Worm (Caenorhabditis elegans) whole organism, late embryonic: ENCODE results near the gene F14D7.6.

Experiments used
- C08G9.2 ChIP-seq: sonication (generic microtip); optimal IDR thresholded peaks from 2 replicates; lab custom pipeline; 2016; ENCODE audit warnings: mild to moderate bottlenecking, missing genetic modification characterization, moderate library complexity, missing compliant biosample characterization
- C38D4.7 ChIP-seq: fragments of 200-800 bp; sonication (Bioruptor generic); optimal IDR thresholded peaks from 2 replicates; lab custom pipeline; 2018; ENCODE audit warnings: mild to moderate bottlenecking, missing genetic modification characterization, moderate library complexity, missing compliant biosample characterization
- F13H6.1 ChIP-seq: sonication (generic microtip); optimal IDR thresholded peaks from 2 replicates; lab custom pipeline; 2016; ENCODE audit warnings: missing genetic modification characterization, missing compliant biosample characterization
- K02D7.2 ChIP-seq: sonication (generic microtip); optimal IDR thresholded peaks from 2 replicates; lab custom pipeline; 2017; ENCODE audit warnings: mild to moderate bottlenecking, missing genetic modification characterization, missing compliant biosample characterization
- K09A11.1 ChIP-seq: sonication (generic microtip); optimal IDR thresholded peaks from 2 replicates; lab custom pipeline; 2017; ENCODE audit warnings: antibody characterized with exemption, mild to moderate bottlenecking, missing genetic modification characterization, missing compliant biosample characterization; ENCODE audit not compliant: insufficient read depth
- Y22D7AL.16 ChIP-seq: sonication (generic microtip); optimal IDR thresholded peaks from 2 replicates; lab custom pipeline; 2016; ENCODE audit warnings: missing genetic modification characterization, missing compliant biosample characterization
- ama-1 ChIP-seq: fragments of 150-350 bp; optimal IDR thresholded peaks from 2 replicates; lab custom pipeline; 2014
- ceh-18 ChIP-seq: sonication (generic microtip); optimal IDR thresholded peaks from 2 replicates; lab custom pipeline; 2016; ENCODE audit warnings: missing genetic modification characterization, missing compliant biosample characterization
- ceh-30 ChIP-seq: fragments of 150-350 bp; optimal IDR thresholded peaks from 2 replicates; lab custom pipeline; 2014; ENCODE audit warnings: missing biosample characterization, missing genetic modification characterization
- ceh-31 ChIP-seq: sonication (generic microtip); optimal IDR thresholded peaks from 2 replicates; lab custom pipeline; 2016; ENCODE audit warnings: missing genetic modification characterization, missing compliant biosample characterization
- ceh-45 ChIP-seq: fragments of 200-800 bp; sonication (Bioruptor generic); IDR thresholded peaks from 2 replicates; pipeline ENCODE4 v1.3.6; 2022; ENCODE audit warnings: missing genetic modification reagents, missing genetic modification characterization, missing compliant biosample characterization
- ceh-48 ChIP-seq: sonication (generic microtip); optimal IDR thresholded peaks from 2 replicates; lab custom pipeline; 2016; ENCODE audit warnings: missing genetic modification characterization, inconsistent platforms, missing compliant biosample characterization
- ceh-6 ChIP-seq: fragments of 200-800 bp; sonication (Bioruptor generic); optimal IDR thresholded peaks from 2 replicates; lab custom pipeline; 2018; ENCODE audit warnings: mild to moderate bottlenecking, missing genetic modification characterization, missing compliant biosample characterization
- che-1 ChIP-seq: sonication (generic microtip); optimal IDR thresholded peaks from 2 replicates; lab custom pipeline; 2016; ENCODE audit warnings: mild to moderate bottlenecking, missing genetic modification characterization, missing compliant biosample characterization
- elt-4 ChIP-seq: sonication (generic microtip); optimal IDR thresholded peaks from 2 replicates; lab custom pipeline; 2016; ENCODE audit warnings: missing genetic modification characterization, missing compliant biosample characterization
- eyg-1 ChIP-seq: sonication (generic microtip); optimal IDR thresholded peaks from 2 replicates; lab custom pipeline; 2016; ENCODE audit warnings: missing genotype, missing genetic modification characterization, missing compliant biosample characterization
- fkh-6 ChIP-seq: sonication (generic microtip); optimal IDR thresholded peaks from 2 replicates; lab custom pipeline; 2016; ENCODE audit warnings: missing genetic modification characterization, missing compliant biosample characterization
- hlh-13 ChIP-seq: fragments of 200-800 bp; sonication (Bioruptor generic); optimal IDR thresholded peaks from 2 replicates; lab custom pipeline; 2018; ENCODE audit warnings: mild to moderate bottlenecking, missing genetic modification characterization, missing compliant biosample characterization
- hlh-30 ChIP-seq: sonication (generic microtip); optimal IDR thresholded peaks from 2 replicates; lab custom pipeline; 2017; ENCODE audit warnings: antibody characterized with exemption, missing genetic modification characterization, missing compliant biosample characterization; ENCODE audit not compliant: insufficient read depth
- hlh-6 ChIP-seq: sonication (generic microtip); optimal IDR thresholded peaks from 2 replicates; lab custom pipeline; 2016; ENCODE audit warnings: missing genotype, missing genetic modification characterization, missing compliant biosample characterization
- madf-2 ChIP-seq: sonication (generic microtip); optimal IDR thresholded peaks from 2 replicates; lab custom pipeline; 2017; ENCODE audit warnings: missing genetic modification characterization, missing compliant biosample characterization
- mec-3 ChIP-seq: sonication (generic microtip); optimal IDR thresholded peaks from 2 replicates; lab custom pipeline; 2016; ENCODE audit warnings: borderline replicate concordance, missing genetic modification characterization, missing compliant biosample characterization
- nfya-1 ChIP-seq: sonication (generic microtip); optimal IDR thresholded peaks from 2 replicates; lab custom pipeline; 2017; ENCODE audit warnings: missing genetic modification characterization, mild to moderate bottlenecking, missing compliant biosample characterization, antibody characterized with exemption, moderate library complexity
- nhr-11 ChIP-seq: fragments of 150-350 bp; optimal IDR thresholded peaks from 2 replicates; lab custom pipeline; 2014; ENCODE audit warnings: missing biosample characterization, missing genetic modification characterization
- odd-2 ChIP-seq: sonication (generic microtip); optimal IDR thresholded peaks from 2 replicates; lab custom pipeline; 2017; ENCODE audit warnings: antibody characterized with exemption, mild to moderate bottlenecking, missing genetic modification characterization, missing compliant biosample characterization
- pat-9 ChIP-seq: fragments of 200-800 bp; sonication (Bioruptor generic); optimal IDR thresholded peaks from 2 replicates; lab custom pipeline; 2018; ENCODE audit warnings: mild to moderate bottlenecking, missing genetic modification characterization, moderate library complexity, missing compliant biosample characterization
- pax-1 ChIP-seq: fragments of 150-350 bp; optimal IDR thresholded peaks from 2 replicates; lab custom pipeline; 2014; ENCODE audit warnings: missing biosample characterization, missing genetic modification characterization
- pros-1 ChIP-seq: fragments of 150-350 bp; optimal IDR thresholded peaks from 2 replicates; lab custom pipeline; 2014; ENCODE audit warnings: missing biosample characterization, missing genetic modification reagents, missing genetic modification characterization
- rnt-1 ChIP-seq: sonication (generic microtip); optimal IDR thresholded peaks from 2 replicates; lab custom pipeline; 2016; ENCODE audit warnings: missing genetic modification characterization, missing compliant biosample characterization
- sdc-2 ChIP-seq: sonication (generic microtip); optimal IDR thresholded peaks from 2 replicates; lab custom pipeline; 2016; ENCODE audit warnings: missing genotype, missing genetic modification characterization, missing compliant biosample characterization
- sox-2 ChIP-seq: fragments of 200-800 bp; sonication (Bioruptor generic); IDR thresholded peaks from 2 replicates; pipeline ENCODE4 v1.3.6; 2022; ENCODE audit warnings: missing genetic modification reagents, missing genetic modification characterization, missing compliant biosample characterization
- sox-4 ChIP-seq: sonication (generic microtip); optimal IDR thresholded peaks from 2 replicates; lab custom pipeline; 2017; ENCODE audit warnings: mild to moderate bottlenecking, missing genetic modification characterization, inconsistent platforms, missing compliant biosample characterization
- syd-9 ChIP-seq: sonication (generic microtip); optimal IDR thresholded peaks from 2 replicates; lab custom pipeline; 2016; ENCODE audit warnings: mild to moderate bottlenecking, missing genetic modification characterization, moderate library complexity, missing compliant biosample characterization
- tbx-2 ChIP-seq: sonication (generic microtip); optimal IDR thresholded peaks from 2 replicates; lab custom pipeline; 2016; ENCODE audit warnings: missing genetic modification characterization, missing compliant biosample characterization
- ttx-3 ChIP-seq: sonication (generic microtip); optimal IDR thresholded peaks from 2 replicates; lab custom pipeline; 2016; ENCODE audit warnings: missing genetic modification reagents, missing genetic modification characterization, missing compliant biosample characterization
- unc-42 ChIP-seq: sonication (generic microtip); optimal IDR thresholded peaks from 2 replicates; lab custom pipeline; 2016; ENCODE audit warnings: missing genotype, missing genetic modification characterization, missing compliant biosample characterization
- unc-55 ChIP-seq: sonication (generic microtip); optimal IDR thresholded peaks from 2 replicates; lab custom pipeline; 2017; ENCODE audit warnings: missing biosample characterization, missing genetic modification reagents, missing genetic modification characterization
- zip-5 ChIP-seq: sonication (generic microtip); optimal IDR thresholded peaks from 2 replicates; lab custom pipeline; 2016; ENCODE audit warnings: missing genetic modification characterization, missing compliant biosample characterization

Gene F14D7.6

ce11 chrV:14282222-14282709 lies 18.9 kb upstream of the F14D7.6 start, which contains the start of the genes srt-74 and F40G12.9:
Gene srt-74 (minus strand): TSS chrV:14282322.
Gene F40G12.9 (plus strand): TSS chrV:14282659.
- no peak for TF ChIP-seq nfya-1
- TF ChIP-seq syd-9 = no peak
- no peak for TF ChIP-seq ceh-31 (tag; lab: Kevin White, UChicago)
- no peak for TF ChIP-seq nhr-11 (tag; lab: Kevin White, UChicago)
- no peak for TF ChIP-seq unc-42 (tag; lab: Kevin White, UChicago)
- no peak for TF ChIP-seq hlh-6
- no peak for TF ChIP-seq sdc-2 (tag; lab: Kevin White, UChicago)
- TF ChIP-seq odd-2 (tag; lab: Kevin White, UChicago) = no peak
- no peak for TF ChIP-seq ceh-6 (GFP tag; lab: Kevin White, UChicago)
- no peak for TF ChIP-seq ceh-30 (tag; lab: Kevin White, UChicago)
- TF ChIP-seq unc-55 (GFP tag; lab: Kevin White, UChicago) = no peak
- no peak for TF ChIP-seq sox-4 (tag; lab: Kevin White, UChicago)
- TF ChIP-seq tbx-2 (tag; lab: Kevin White, UChicago) = no peak
- no peak for TF ChIP-seq pros-1 (tag; lab: Kevin White, UChicago)
- TF ChIP-seq ceh-48 (tag; lab: Kevin White, UChicago) = no peak
- no peak for TF ChIP-seq hlh-30 (tag; lab: Kevin White, UChicago)
- no peak for TF ChIP-seq fkh-6 (tag; lab: Kevin White, UChicago)

- TF ChIP-seq ceh-18 (tag; lab: Kevin White, UChicago) (no peak), sox-2 (GFP tag; lab: Robert Waterston, UW) (no peak), Y22D7AL.16 (no peak), hlh-13 (GFP tag; lab: Kevin White, UChicago) (no peak), madf-2 (no peak), nfya-1 (no peak), ttx-3 (tag; lab: Kevin White, UChicago) (no peak), K09A11.1 (tag; lab: Kevin White, UChicago) (no peak), C38D4.7 (no peak), pat-9 (no peak), nhr-11 (tag; lab: Kevin White, UChicago) (no peak), K02D7.2 (tag; lab: Kevin White, UChicago) (no peak)
These were observed 18.0 kb upstream of the F14D7.6 start, which contains the start of gene F40G12.10 for ce11 chrV:14283241-14283640. Gene F40G12.10 (plus strand): TSS chrV:14283541.

- no peak for TF ChIP-seq F13H6.1 (tag; lab: Kevin White, UChicago)
- TF ChIP-seq eyg-1 (tag; lab: Kevin White, UChicago) = no peak
- no peak for TF ChIP-seq ceh-45 (GFP tag; lab: Robert Waterston, UW)
- TF ChIP-seq hlh-30 (tag; lab: Kevin White, UChicago) = no peak
- TF ChIP-seq C08G9.2 (tag; lab: Kevin White, UChicago) = no peak
- no peak for TF ChIP-seq pax-1 (tag; lab: Kevin White, UChicago)
These were observed 15.4 kb upstream of the F14D7.6 start, which contains the start of gene F40G12.11 for ce11 chrV:14285803-14286202. Gene F40G12.11 (plus strand): TSS chrV:14286171.

DNA sequence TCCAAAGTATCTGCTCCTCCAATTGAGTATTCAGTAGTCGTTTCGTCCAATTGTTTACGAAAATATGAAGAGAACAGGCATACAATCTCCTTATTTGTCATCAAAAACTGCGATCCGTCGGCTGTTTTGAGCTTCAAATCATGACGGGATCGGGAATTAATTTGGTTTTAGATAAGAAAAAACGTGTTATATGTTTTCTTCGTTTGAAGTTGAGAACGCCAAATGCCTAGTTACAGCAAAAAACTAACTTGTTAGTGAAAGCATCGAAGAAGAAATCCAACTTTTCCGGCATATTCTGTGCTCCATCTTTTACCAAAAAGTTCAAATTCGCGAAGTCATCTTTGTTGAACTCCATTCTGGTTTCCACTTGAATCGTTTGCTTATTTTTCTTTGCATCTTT lies 11.8 kb upstream of the F14D7.6 start, which contains the start of gene F14D7.1:
TSS of gene F14D7.1 (minus strand) at position 101 of the 400 bp plus-strand sequence.
- TF ChIP-seq mec-3 (tag; lab: Kevin White, UChicago) (no peak), syd-9 (no peak), elt-4 (tag; lab: Kevin White, UChicago) (no peak), che-1 (no peak), C08G9.2 (tag; lab: Kevin White, UChicago) (no peak), hlh-30 (tag; lab: Kevin White, UChicago) (no peak), unc-42 (tag; lab: Kevin White, UChicago) (no peak), C38D4.7 (no peak), rnt-1 (tag; lab: Kevin White, UChicago) (no peak), odd-2 (tag; lab: Kevin White, UChicago) (no peak), sox-4 (tag; lab: Kevin White, UChicago) (no peak), ama-1 (lab: Kevin White, UChicago) (no peak), zip-5 (tag; lab: Kevin White, UChicago) (no peak), unc-55 (GFP tag; lab: Kevin White, UChicago) (no peak)
